Worm (Caenorhabditis elegans) whole organism, midembryonic: ENCODE data around the gene C05B5.2.

Experiments
- cog-1 ChIP-seq: sonication (generic microtip); optimal IDR thresholded peaks from 2 replicates; lab custom pipeline; 2016; ENCODE audit warnings: missing genetic modification characterization, missing compliant biosample characterization
- flt-1 ChIP-seq: fragments of 200-800 bp; sonication (Bioruptor generic); IDR thresholded peaks from 2 replicates; pipeline ENCODE4 v1.3.6; 2022; ENCODE audit warnings: missing genetic modification characterization, missing compliant biosample characterization
- klf-2 ChIP-seq: fragments of 200-800 bp; sonication (Bioruptor generic); conservative IDR thresholded peaks from 2 replicates; pipeline ENCODE4 v1.3.6; 2022; ENCODE audit warnings: missing genetic modification reagents, missing genetic modification characterization, missing compliant biosample characterization
- med-1 ChIP-seq: sonication (generic microtip); optimal IDR thresholded peaks from 2 replicates; lab custom pipeline; 2017; ENCODE audit warnings: missing genetic modification characterization, mild to moderate bottlenecking, missing compliant biosample characterization, antibody characterized with exemption, missing genetic modification reagents; ENCODE audit not compliant: insufficient read depth
- ref-1 ChIP-seq: fragments of 200-800 bp; sonication (Bioruptor generic); conservative IDR thresholded peaks from 2 replicates; pipeline ENCODE4 v1.3.6; 2022; ENCODE audit warnings: missing genetic modification reagents, missing genetic modification characterization, missing compliant biosample characterization
- tab-1 ChIP-seq: fragments of 200-800 bp; sonication (Bioruptor generic); IDR thresholded peaks from 2 replicates; pipeline ENCODE4 v1.3.6; 2022; ENCODE audit warnings: missing genetic modification characterization, missing compliant biosample characterization
- ztf-23 ChIP-seq: fragments of 200-800 bp; sonication (Bioruptor generic); IDR thresholded peaks from 2 replicates; pipeline ENCODE4 v1.3.6; 2022; ENCODE audit warnings: missing genetic modification reagents, missing genetic modification characterization, missing compliant biosample characterization

ce11 chrIII:10033213-10033612 lies 32.9 kb upstream of the C05B5.2 start, which contains the start of gene M04D8.5:
- no peak for TF ChIP-seq med-1 (GFP tag; lab: Kevin White, UChicago)
- no peak for TF ChIP-seq cog-1 (tag; lab: Kevin White, UChicago)
- no peak for TF ChIP-seq ref-1 (GFP tag; lab: Robert Waterston, UW)
- TF ChIP-seq ztf-23 (GFP tag; lab: Robert Waterston, UW), result no peak
- TF ChIP-seq flt-1 (GFP tag; lab: Robert Waterston, UW), result no peak
- TF ChIP-seq klf-2 (GFP tag; lab: Robert Waterston, UW), result no peak
- no peak for TF ChIP-seq tab-1
